Fruit fly (Drosophila melanogaster): ENCODE measurements around the gene CG10747.

- no peak for TF ChIP-seq CG10631 (GFP tag; optimal IDR thresholded peaks at IDR 0.05)
- no peak for TF ChIP-seq svp (GFP tag)
These were observed 7.0 kb upstream of the CG10747 start for dm6 chr2L:20098194-20098593.

Data from whole organism, prepupa.